Fruit fly (Drosophila melanogaster) whole organism, embryonic: ENCODE results near the gene Fie.

Source experiments
- Antp ChIP-seq: fragments of 200-800 bp; sonication (Bioruptor generic); optimal IDR thresholded peaks from 3 replicates; lab custom pipeline; 2016; ENCODE audit warnings: missing biosample characterization, missing genetic modification characterization
- Asciz ChIP-seq: fragments of 200-800 bp; sonication (Bioruptor generic); optimal IDR thresholded peaks from 2 replicates; lab custom pipeline; 2017; ENCODE audit warnings: missing biosample characterization, mild to moderate bottlenecking, missing genetic modification characterization, missing genetic modification reagents
- Awh ChIP-seq: fragments of 200-800 bp; sonication (Bioruptor generic); IDR thresholded peaks from 2 replicates; pipeline ENCODE4, ENCODE4 v1.3.6; 2022; ENCODE audit warnings: missing biosample characterization, missing genetic modification characterization
- B-H1 ChIP-seq: fragments of 200-800 bp; sonication (Bioruptor generic); IDR thresholded peaks from 3 replicates; pipeline ENCODE4 v1.3.6; 2022; ENCODE audit warnings: missing biosample characterization, missing genetic modification characterization
- B-H2 ChIP-seq: fragments of 200-800 bp; sonication (Bioruptor generic); optimal IDR thresholded peaks from 2 replicates; lab custom pipeline; 2018; ENCODE audit warnings: missing biosample characterization, mild to moderate bottlenecking, missing genetic modification characterization
- CG10267 ChIP-seq: fragments of 200-800 bp; sonication (Bioruptor generic); optimal IDR thresholded peaks from 2 replicates; lab custom pipeline; 2018; ENCODE audit warnings: missing biosample characterization, mild to moderate bottlenecking, missing genetic modification characterization, moderate library complexity
- CG10959 ChIP-seq: fragments of 200-800 bp; sonication (Bioruptor generic); IDR thresholded peaks from 2 replicates; pipeline ENCODE4 v1.3.6; 2022; ENCODE audit warnings: missing biosample characterization, missing genetic modification characterization
- CG11398 ChIP-seq: fragments of 200-800 bp; sonication (Bioruptor generic); optimal IDR thresholded peaks from 2 replicates; lab custom pipeline; 2016; ENCODE audit warnings: missing biosample characterization, missing genetic modification characterization
- CG12219 ChIP-seq: fragments of 200-800 bp; sonication (Bioruptor generic); optimal IDR thresholded peaks from 3 replicates; lab custom pipeline; 2018; ENCODE audit warnings: missing biosample characterization, mild to moderate bottlenecking, missing genetic modification characterization
- CG12659 ChIP-seq: fragments of 200-800 bp; sonication (Bioruptor generic); optimal IDR thresholded peaks from 3 replicates; lab custom pipeline; 2017; ENCODE audit warnings: mild to moderate bottlenecking, missing biosample characterization, missing genetic modification reagents, missing genetic modification characterization
- CG12744 ChIP-seq: fragments of 200-800 bp; sonication (Bioruptor generic); optimal IDR thresholded peaks from 2 replicates; lab custom pipeline; 2016; ENCODE audit warnings: missing biosample characterization, missing genetic modification characterization
- CG13424 ChIP-seq: fragments of 200-800 bp; sonication (Bioruptor generic); optimal IDR thresholded peaks from 2 replicates; lab custom pipeline; 2019; ENCODE audit warnings: missing biosample characterization, mild to moderate bottlenecking, missing genetic modification characterization, moderate library complexity
- CG15011 ChIP-seq: fragments of 200-800 bp; sonication (Bioruptor generic); optimal IDR thresholded peaks from 3 replicates; lab custom pipeline; 2018; ENCODE audit warnings: missing biosample characterization, mild to moderate bottlenecking, missing genetic modification characterization
- CG15269 ChIP-seq: fragments of 200-800 bp; sonication (Bioruptor generic); optimal IDR thresholded peaks from 2 replicates; lab custom pipeline; 2018; ENCODE audit warnings: missing biosample characterization, mild to moderate bottlenecking, missing genetic modification characterization, moderate library complexity
- CG17568 ChIP-seq: fragments of 200-800 bp; sonication (Bioruptor generic); optimal IDR thresholded peaks from 2 replicates; lab custom pipeline; 2018; ENCODE audit warnings: missing biosample characterization, mild to moderate bottlenecking, missing genetic modification characterization, moderate library complexity
- CG17829 ChIP-seq: fragments of 200-800 bp; optimal IDR thresholded peaks from 2 replicates; lab custom pipeline; 2019; ENCODE audit warnings: missing biosample characterization, mild to moderate bottlenecking, missing genetic modification characterization, moderate library complexity
- CG30403 ChIP-seq: fragments of 200-800 bp; sonication (Bioruptor generic); optimal IDR thresholded peaks from 3 replicates; lab custom pipeline; 2016; ENCODE audit warnings: missing biosample characterization, missing genetic modification characterization
- CG32772 ChIP-seq: fragments of 200-800 bp; sonication (Bioruptor generic); IDR thresholded peaks from 2 replicates; pipeline ENCODE4 v1.3.6; 2022; ENCODE audit warnings: missing biosample characterization, missing genetic modification characterization
- CG4854 ChIP-seq: fragments of 200-800 bp; sonication (Bioruptor generic); optimal IDR thresholded peaks from 2 replicates; lab custom pipeline; 2016; ENCODE audit warnings: missing biosample characterization, missing genetic modification characterization, inconsistent platforms
- CG6272 ChIP-seq: fragments of 200-800 bp; sonication (Bioruptor generic); IDR thresholded peaks from 2 replicates; pipeline ENCODE4 v1.3.6; 2022; ENCODE audit warnings: missing biosample characterization, missing genetic modification characterization
- CG6813 ChIP-seq: fragments of 200-800 bp; sonication (Bioruptor generic); optimal IDR thresholded peaks from 2 replicates; lab custom pipeline; 2017; ENCODE audit warnings: missing biosample characterization, missing genetic modification characterization, mild to moderate bottlenecking, moderate library complexity, missing genetic modification reagents
- CG7357 ChIP-seq: fragments of 200-800 bp; sonication (Bioruptor generic); IDR thresholded peaks from 3 replicates; pipeline ENCODE4 v1.3.6; 2022; ENCODE audit warnings: missing biosample characterization, missing genetic modification characterization
- CG9727 ChIP-seq: fragments of 200-800 bp; sonication (Bioruptor generic); optimal IDR thresholded peaks from 3 replicates; lab custom pipeline; 2017; ENCODE audit warnings: missing biosample characterization, mild to moderate bottlenecking, missing genetic modification characterization
- CG9797 ChIP-seq: fragments of 200-800 bp; sonication (Bioruptor generic); optimal IDR thresholded peaks from 3 replicates; lab custom pipeline; 2018; ENCODE audit warnings: missing biosample characterization, mild to moderate bottlenecking, missing genetic modification characterization
- CG9876 ChIP-seq: fragments of 200-800 bp; sonication (Bioruptor generic); optimal IDR thresholded peaks from 2 replicates; lab custom pipeline; 2016; ENCODE audit warnings: missing biosample characterization, missing genetic modification characterization
- Gsc ChIP-seq: fragments of 200-800 bp; sonication (Bioruptor generic); IDR thresholded peaks from 2 replicates; pipeline ENCODE4 v1.3.6; 2022; ENCODE audit warnings: missing biosample characterization, missing genetic modification characterization
- HmgZ ChIP-seq: fragments of 200-800 bp; sonication (Bioruptor generic); optimal IDR thresholded peaks from 2 replicates; lab custom pipeline; 2018; ENCODE audit warnings: missing biosample characterization, mild to moderate bottlenecking, missing genetic modification characterization
- Lhr ChIP-seq: fragments of 200-800 bp; sonication (Bioruptor generic); optimal IDR thresholded peaks from 3 replicates; lab custom pipeline; 2017; ENCODE audit warnings: mild to moderate bottlenecking, missing biosample characterization, missing genetic modification reagents, missing genetic modification characterization
- MBD-R2 ChIP-seq: fragments of 200-800 bp; sonication (Bioruptor generic); IDR thresholded peaks from 2 replicates; pipeline ENCODE4 v1.3.6; 2022; ENCODE audit warnings: missing biosample characterization, missing genetic modification characterization
- Mrtf ChIP-seq: fragments of 200-800 bp; sonication (Bioruptor generic); IDR thresholded peaks from 3 replicates; pipeline ENCODE4 v1.3.6; 2022; ENCODE audit warnings: missing biosample characterization, missing genetic modification characterization
- Nf-YC ChIP-seq: fragments of 200-800 bp; optimal IDR thresholded peaks from 3 replicates; lab custom pipeline; 2019; ENCODE audit warnings: missing biosample characterization, mild to moderate bottlenecking, missing genetic modification characterization, moderate library complexity
- Six4 ChIP-seq: fragments of 200-800 bp; sonication (Bioruptor generic); optimal IDR thresholded peaks from 2 replicates; lab custom pipeline; 2016; ENCODE audit warnings: missing biosample characterization, missing genetic modification characterization
- Sox102F ChIP-seq: fragments of 200-800 bp; sonication (Bioruptor generic); optimal IDR thresholded peaks from 2 replicates; lab custom pipeline; 2018; ENCODE audit warnings: missing biosample characterization, mild to moderate bottlenecking, missing genetic modification characterization, moderate library complexity
- Usf ChIP-seq: fragments of 200-800 bp; sonication (Bioruptor generic); optimal IDR thresholded peaks from 2 replicates; lab custom pipeline; 2017; ENCODE audit warnings: missing genotype, missing biosample characterization, missing genetic modification characterization
- Xbp1 ChIP-seq: fragments of 200-800 bp; sonication (Bioruptor generic); optimal IDR thresholded peaks from 3 replicates; lab custom pipeline; 2016; ENCODE audit warnings: missing biosample characterization, mild to moderate bottlenecking, missing genetic modification characterization
- al ChIP-seq: fragments of 200-800 bp; sonication (Bioruptor generic); IDR thresholded peaks from 2 replicates; pipeline ENCODE4 v1.3.6; 2022; ENCODE audit warnings: missing biosample characterization, missing genetic modification characterization
- bcd ChIP-seq: fragments of 200-800 bp; sonication (Bioruptor generic); optimal IDR thresholded peaks from 2 replicates; lab custom pipeline; 2017; ENCODE audit warnings: missing biosample characterization, mild to moderate bottlenecking, missing genetic modification characterization
- br ChIP-seq: fragments of >200 bp; optimal IDR thresholded peaks from 2 replicates; lab custom pipeline; 2017
- chinmo ChIP-seq: fragments of 200-800 bp; sonication (Bioruptor generic); IDR thresholded peaks from 4 replicates; pipeline ENCODE4 v1.3.6; 2022; ENCODE audit warnings: missing biosample characterization, missing genetic modification characterization; ENCODE audit not compliant: partially characterized antibody
- chm ChIP-seq: fragments of 200-800 bp; sonication (Bioruptor generic); IDR thresholded peaks from 2 replicates; pipeline ENCODE4 v1.3.6; 2022; ENCODE audit warnings: missing biosample characterization, missing genetic modification characterization
- ems ChIP-seq: fragments of 200-800 bp; sonication (Bioruptor generic); optimal IDR thresholded peaks from 3 replicates; lab custom pipeline; 2016; ENCODE audit warnings: missing biosample characterization, missing genetic modification characterization
- grau ChIP-seq: fragments of 200-800 bp; optimal IDR thresholded peaks from 3 replicates; lab custom pipeline; 2019; ENCODE audit warnings: missing biosample characterization, mild to moderate bottlenecking, missing genetic modification characterization, moderate library complexity
- gsb-n ChIP-seq: fragments of 200-800 bp; sonication (Bioruptor generic); optimal IDR thresholded peaks from 3 replicates; lab custom pipeline; 2018; ENCODE audit warnings: missing biosample characterization, mild to moderate bottlenecking, missing genetic modification characterization
- lmd ChIP-seq: fragments of 200-800 bp; sonication (Bioruptor generic); IDR thresholded peaks from 2 replicates; pipeline ENCODE4 v1.3.6; 2022; ENCODE audit warnings: missing biosample characterization, missing genetic modification characterization
- mam ChIP-seq: fragments of 200-800 bp; sonication (Bioruptor generic); optimal IDR thresholded peaks from 3 replicates; lab custom pipeline; 2016; ENCODE audit warnings: missing biosample characterization, missing genetic modification characterization
- pros ChIP-seq: fragments of 200-800 bp; sonication (Bioruptor generic); optimal IDR thresholded peaks from 3 replicates; lab custom pipeline; 2019; ENCODE audit warnings: missing biosample characterization, mild to moderate bottlenecking, missing genetic modification characterization, moderate library complexity
- row ChIP-seq: fragments of 200-800 bp; sonication (Bioruptor generic); IDR thresholded peaks from 3 replicates; pipeline ENCODE4 v1.3.6; 2022; ENCODE audit warnings: missing biosample characterization, missing genetic modification characterization
- sens ChIP-seq: fragments of 200-800 bp; sonication (Bioruptor generic); peaks from one replicate; lab custom pipeline; 2016; ENCODE audit warnings: missing biosample characterization, missing genetic modification characterization
- stwl ChIP-seq: fragments of 200-800 bp; sonication (Bioruptor generic); optimal IDR thresholded peaks from 3 replicates; lab custom pipeline; 2018; ENCODE audit warnings: missing biosample characterization, mild to moderate bottlenecking, missing genetic modification characterization, moderate library complexity
- sug ChIP-seq: fragments of 200-800 bp; optimal IDR thresholded peaks from 2 replicates; lab custom pipeline; 2019; ENCODE audit warnings: missing biosample characterization, mild to moderate bottlenecking, missing genetic modification characterization, moderate library complexity
- usp ChIP-seq: fragments of >200 bp; optimal IDR thresholded peaks from 2 replicates; lab custom pipeline; 2017; ENCODE audit warnings: missing biosample characterization, missing genetic modification characterization
- vfl ChIP-seq: fragments of 200-800 bp; sonication (Bioruptor generic); optimal IDR thresholded peaks from 2 replicates; lab custom pipeline; 2016; ENCODE audit warnings: missing biosample characterization, missing genetic modification characterization
- zfh2 ChIP-seq: fragments of 200-800 bp; sonication (Bioruptor generic); optimal IDR thresholded peaks from 2 replicates; lab custom pipeline; 2016; ENCODE audit warnings: missing biosample characterization, missing genetic modification characterization

Gene Fie

DNA sequence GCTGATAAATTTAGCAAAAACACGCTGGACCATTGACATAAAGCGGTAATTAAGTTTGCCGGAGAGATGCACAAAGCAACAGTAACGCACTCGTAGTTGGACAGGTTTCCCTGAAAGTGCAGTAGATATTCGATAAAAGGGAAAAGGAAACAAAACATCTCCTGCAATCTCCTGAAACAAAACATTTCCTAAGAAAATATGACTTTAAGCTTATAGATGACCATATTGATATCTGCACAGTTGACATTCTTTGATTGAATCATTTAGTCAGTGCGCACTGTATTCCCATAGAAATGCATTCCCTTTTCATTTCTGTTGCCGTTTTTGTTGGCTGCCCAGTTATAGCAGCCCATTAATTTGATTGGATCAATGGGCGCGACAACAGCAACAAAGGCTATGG lies 39.5 kb upstream of the Fie start (continued):
- TF ChIP-seq Usf (no peak), CG9797 (GFP tag; lab: Kevin White, UChicago) (no peak), pros (GFP tag; lab: Kevin White, UChicago) (no peak), CG17568 (GFP tag; lab: Kevin White, UChicago) (peak; percentile 6), CG15011 (GFP tag; lab: Kevin White, UChicago) (no peak), CG15269 (tag; lab: Kevin White, UChicago) (peak; percentile 43), CG11398 (GFP tag; lab: Kevin White, UChicago) (no peak), CG6272 (GFP tag; lab: Robert Waterston, UW) (no peak), MBD-R2 (no peak), CG9727 (peak; percentile 31), zfh2 (GFP tag; lab: Kevin White, UChicago) (no peak), chm (GFP tag; lab: Robert Waterston, UW) (peak; percentile 38; the same call in 1 of the 2 replicates), usp (GFP tag; lab: Kevin White, UChicago) (no peak), lmd (peak; percentile 66), Sox102F (GFP tag; lab: Kevin White, UChicago) (peak; percentile 86), Gsc (GFP tag; lab: Robert Waterston, UW) (peak; percentile 42; the same call in 1 of the 2 replicates), bcd (GFP tag; lab: Kevin White, UChicago) (no peak), CG10267 (tag; lab: Kevin White, UChicago) (peak; percentile 22), Awh (GFP tag; lab: Robert Waterston, UW) (peak; percentile 90), B-H2 (GFP tag; lab: Kevin White, UChicago) (no peak), CG17829 (tag; lab: Kevin White, UChicago) (peak; percentile 34), gsb-n (tag; lab: Kevin White, UChicago) (peak; percentile 62), br (no peak), HmgZ (tag; lab: Kevin White, UChicago) (no peak), chinmo (GFP tag; lab: Robert Waterston, UW) (no peak), row (peak; percentile 60), grau (peak; percentile 89), Lhr (GFP tag; lab: Kevin White, UChicago) (peak; percentile 18), Six4 (no peak), CG12744 (GFP tag; lab: Kevin White, UChicago) (no peak), CG13424 (tag; lab: Kevin White, UChicago) (peak; percentile 71), mam (no peak), ems (no peak), sug (tag; lab: Kevin White, UChicago) (no peak), stwl (tag; lab: Kevin White, UChicago) (no peak), CG7357 (GFP tag; lab: Robert Waterston, UW) (no peak), CG6813 (no peak), vfl (GFP tag; lab: Kevin White, UChicago) (no peak), Xbp1 (GFP tag; lab: Kevin White, UChicago) (peak; percentile 64), al (GFP tag; lab: Robert Waterston, UW) (no peak), CG12659 (GFP tag; lab: Kevin White, UChicago) (peak; percentile 30), B-H1 (GFP tag; lab: Robert Waterston, UW) (no peak), Asciz (GFP tag; lab: Kevin White, UChicago) (no peak), sens (peak; percentile 85), Antp (GFP tag; lab: Kevin White, UChicago) (peak; percentile 16), Mrtf (GFP tag; lab: Robert Waterston, UW) (no peak; the same call in 2 of the 3 replicates), CG9876 (GFP tag; lab: Kevin White, UChicago) (no peak), CG32772 (GFP tag; lab: Robert Waterston, UW) (no peak), CG12219 (GFP tag; lab: Kevin White, UChicago) (peak; percentile 71), CG30403 (GFP tag; lab: Kevin White, UChicago) (peak; percentile 16), CG10959 (GFP tag; lab: Robert Waterston, UW) (peak; percentile 56), Nf-YC (tag; lab: Kevin White, UChicago) (no peak), CG4854 (GFP tag; lab: Kevin White, UChicago) (no peak)
